Worm (Caenorhabditis elegans): ENCODE data around the gene C06A12.8.

Gene C06A12.8

DNA sequence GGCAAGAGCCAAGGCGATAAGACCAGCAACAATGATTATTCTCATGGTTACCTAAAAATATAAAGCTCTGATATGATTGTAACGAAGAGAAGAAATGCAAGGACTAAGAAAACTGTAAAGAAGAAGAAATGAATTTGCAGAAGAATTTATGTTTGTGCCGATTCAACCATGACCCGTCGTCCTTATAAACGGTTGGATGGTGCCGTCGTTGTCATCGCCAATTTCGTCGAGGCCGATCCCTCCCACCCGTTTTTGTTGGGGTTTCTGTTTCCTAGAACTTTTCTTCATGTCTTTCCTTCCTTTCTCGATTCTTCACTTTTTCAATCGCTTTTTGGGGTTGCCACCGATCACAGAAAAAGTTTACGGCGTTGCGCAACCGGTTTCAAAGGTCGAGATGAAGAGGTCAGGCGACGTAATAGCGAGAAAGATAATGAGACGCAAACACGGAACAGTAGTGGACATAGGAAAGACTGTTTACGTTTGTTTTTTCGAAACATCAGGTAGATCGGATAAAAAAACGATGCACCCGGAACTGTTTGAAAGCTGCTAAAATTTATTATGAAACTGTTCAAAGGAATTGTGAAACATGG, 34.8 kb downstream of the C06A12.8 start, which contains the start of gene epic-1:
epic-1 (minus strand) TSS at position 51 of the 590 bp plus-strand sequence.
- TF ChIP-seq W03F9.2 (tag; optimal IDR thresholded peaks at IDR 0.05) (no peak), dao-5 (tag; optimal IDR thresholded peaks at IDR 0.05) (no peak), him-1 (tag; optimal IDR thresholded peaks at IDR 0.05) (no peak)

DNA sequence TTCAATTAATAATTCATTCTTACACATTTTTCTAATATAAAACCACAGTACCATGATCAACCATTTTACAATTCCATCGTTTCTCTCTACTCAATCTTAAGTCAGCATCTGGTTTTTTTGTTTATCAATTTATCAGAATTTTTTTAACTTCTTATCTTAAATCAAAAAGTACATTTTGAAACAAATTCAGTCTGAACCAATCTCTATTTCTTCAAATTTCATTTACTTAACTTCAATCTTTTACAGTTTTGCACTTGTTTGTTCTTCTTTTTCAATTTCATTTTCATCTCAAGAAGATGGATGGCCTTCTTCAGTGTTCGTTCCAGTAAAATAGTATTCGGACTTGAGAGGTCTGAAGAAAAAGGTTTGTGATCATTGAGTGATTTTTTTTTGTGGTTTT, 35.9 kb downstream of the C06A12.8 start, which contains the start of gene gba-3:
gba-3 (plus strand) TSS at position 301 of the 400 bp plus-strand sequence.
- no peak for TF ChIP-seq him-1 (tag; optimal IDR thresholded peaks at IDR 0.05)
- TF ChIP-seq dao-5 (tag; optimal IDR thresholded peaks at IDR 0.05), result no peak
- no peak for TF ChIP-seq W03F9.2 (tag; optimal IDR thresholded peaks at IDR 0.05)

DNA sequence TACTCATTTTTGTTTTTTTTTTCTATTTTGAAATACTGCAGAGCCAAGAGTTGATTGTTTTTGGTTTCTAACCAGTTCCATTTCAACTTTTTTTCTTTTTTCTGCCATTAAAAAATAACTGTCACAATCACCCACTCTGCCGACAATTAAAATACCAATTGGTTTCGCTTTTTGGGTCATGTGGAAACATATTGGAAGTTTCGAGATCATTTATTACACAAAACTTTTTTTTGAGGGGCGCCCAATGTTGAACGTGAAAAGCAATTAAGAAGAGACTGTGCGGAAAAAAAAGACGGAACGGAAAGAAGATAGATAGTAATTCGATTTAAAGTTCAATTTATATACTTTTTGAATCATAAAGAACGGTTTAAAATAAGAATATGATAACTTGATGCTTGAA, 36.9 kb downstream of the C06A12.8 start:
- no peak for TF ChIP-seq W03F9.2 (tag; optimal IDR thresholded peaks at IDR 0.05)
- no peak for TF ChIP-seq dao-5 (tag; optimal IDR thresholded peaks at IDR 0.05)
- no peak for TF ChIP-seq him-1 (tag; optimal IDR thresholded peaks at IDR 0.05)

DNA sequence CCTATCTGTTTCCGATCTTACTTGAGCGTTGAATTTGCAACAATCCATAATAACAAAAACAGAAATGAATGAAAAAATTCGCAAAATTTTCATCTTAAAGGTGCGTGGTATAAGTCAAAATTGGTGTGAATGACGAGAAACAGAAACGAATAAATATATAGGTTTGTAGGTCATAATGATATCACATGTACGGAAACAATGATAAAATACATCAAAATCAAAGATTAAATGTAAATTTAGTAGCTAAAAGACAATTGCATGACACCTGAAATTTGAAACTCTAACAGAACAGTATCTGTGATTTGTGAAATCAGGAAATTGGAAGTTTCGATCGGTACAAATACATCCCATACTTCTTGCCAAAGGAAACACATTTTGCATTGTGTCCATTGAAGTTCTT, 38.1 kb downstream of the C06A12.8 start, which contains the start of gene F11E6.9:
F11E6.9 (minus strand) TSS at position 101 of the 400 bp plus-strand sequence.
- TF ChIP-seq dao-5 (tag; optimal IDR thresholded peaks at IDR 0.05), result no peak
- no peak for TF ChIP-seq him-1 (tag; optimal IDR thresholded peaks at IDR 0.05)
- TF ChIP-seq W03F9.2 (tag; optimal IDR thresholded peaks at IDR 0.05), result no peak

DNA sequence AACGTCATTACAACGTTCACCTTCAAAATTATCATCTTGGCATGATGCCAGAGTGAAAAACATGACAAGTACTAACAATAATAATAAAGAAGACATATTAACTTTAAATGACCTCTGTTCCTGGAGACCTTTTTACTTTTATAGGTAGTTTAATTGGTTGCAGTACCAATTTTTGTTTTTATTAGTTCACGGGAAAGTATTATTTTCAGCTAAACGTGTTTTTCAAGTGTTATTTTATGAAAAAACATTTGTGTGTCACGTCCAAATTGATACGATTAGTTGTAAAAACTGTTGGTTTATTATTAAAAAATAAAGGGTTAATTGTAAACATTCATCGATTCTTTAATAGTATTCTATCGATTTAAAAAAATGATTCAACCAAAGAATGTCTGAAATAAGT, 38.6 kb downstream of the C06A12.8 start, which contains the start of gene grl-24:
grl-24 (minus strand) TSS at position 101 of the 400 bp plus-strand sequence.
- TF ChIP-seq him-1 (tag; optimal IDR thresholded peaks at IDR 0.05) (no peak), W03F9.2 (tag; optimal IDR thresholded peaks at IDR 0.05) (no peak), dao-5 (tag; optimal IDR thresholded peaks at IDR 0.05) (no peak)

DNA sequence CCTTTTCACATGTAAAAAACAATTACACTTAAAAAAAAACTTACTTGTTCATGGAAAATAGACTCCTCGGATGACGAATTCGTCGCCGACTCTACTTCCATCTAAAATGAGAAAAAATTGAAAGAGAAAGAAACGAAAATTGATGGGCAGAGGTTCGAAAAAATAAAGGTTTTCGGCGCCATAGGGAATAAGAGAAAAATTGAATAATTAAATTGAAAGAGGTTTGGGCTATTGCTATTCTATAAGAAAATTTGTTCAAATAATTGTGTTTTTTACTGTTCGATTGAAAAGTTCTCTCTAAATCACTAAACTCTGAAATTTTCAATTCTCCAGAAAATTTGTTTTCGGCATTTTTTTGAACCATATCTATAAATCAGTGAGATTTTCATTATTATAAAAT, 46.1 kb downstream of the C06A12.8 start, which contains the start of gene rabr-2:
rabr-2 (minus strand) TSS at position 101 of the 400 bp plus-strand sequence.
- TF ChIP-seq him-1 (tag; optimal IDR thresholded peaks at IDR 0.05), result no peak
- no peak for TF ChIP-seq W03F9.2 (tag; optimal IDR thresholded peaks at IDR 0.05)
- TF ChIP-seq dao-5 (tag; optimal IDR thresholded peaks at IDR 0.05), result no peak
